Fruit fly (Drosophila melanogaster) whole organism, prepupa: ENCODE measurements around the gene CG6409.

ENCODE experiments used
- Blimp-1 ChIP-seq: fragments of 200-800 bp; sonication (Bioruptor generic); optimal IDR thresholded peaks from 3 replicates; lab custom pipeline; 2017; ENCODE audit warnings: missing biosample characterization, missing genetic modification characterization, mild to moderate bottlenecking, moderate library complexity, missing genetic modification reagents
- CG10631 ChIP-seq: fragments of 200-800 bp; sonication (Bioruptor generic); optimal IDR thresholded peaks from 2 replicates; lab custom pipeline; 2016; ENCODE audit warnings: missing biosample characterization, missing genetic modification characterization
- CG10669 ChIP-seq: fragments of 200-800 bp; sonication (Bioruptor generic); optimal IDR thresholded peaks from 3 replicates; lab custom pipeline; 2018; ENCODE audit warnings: missing biosample characterization, mild to moderate bottlenecking, missing genetic modification characterization, moderate library complexity
- CG11294 ChIP-seq: fragments of 200-800 bp; sonication (Bioruptor generic); IDR thresholded peaks from 2 replicates; pipeline ENCODE4 v1.3.6; 2022; ENCODE audit warnings: missing biosample characterization, missing genetic modification characterization
- CG11762 ChIP-seq: fragments of 200-800 bp; sonication (Bioruptor generic); optimal IDR thresholded peaks from 3 replicates; lab custom pipeline; 2016; ENCODE audit warnings: missing biosample characterization, missing genetic modification characterization; ENCODE audit not compliant: insufficient read depth
- CG11902 ChIP-seq: fragments of 200-800 bp; sonication (Bioruptor generic); optimal IDR thresholded peaks from 3 replicates; lab custom pipeline; 2016; ENCODE audit warnings: missing biosample characterization, missing genetic modification characterization
- CG15336 ChIP-seq: fragments of 200-800 bp; sonication (Bioruptor generic); IDR thresholded peaks from 2 replicates; pipeline ENCODE4 v1.3.6; 2022; ENCODE audit warnings: missing biosample characterization, missing genetic modification characterization
- CG1621 ChIP-seq: fragments of 200-800 bp; sonication (Bioruptor generic); optimal IDR thresholded peaks from 3 replicates; lab custom pipeline; 2018; ENCODE audit warnings: missing biosample characterization, mild to moderate bottlenecking, missing genetic modification characterization
- CG16779 ChIP-seq: fragments of 200-800 bp; sonication (Bioruptor generic); optimal IDR thresholded peaks from 3 replicates; lab custom pipeline; 2017; ENCODE audit warnings: missing biosample characterization, mild to moderate bottlenecking, missing genetic modification characterization
- CG3032 ChIP-seq: fragments of 200-800 bp; optimal IDR thresholded peaks from 2 replicates; lab custom pipeline; 2019; ENCODE audit warnings: missing biosample characterization, mild to moderate bottlenecking, missing genetic modification characterization, moderate library complexity
- CG31627 ChIP-seq: fragments of 200-800 bp; sonication (Bioruptor generic); optimal IDR thresholded peaks from 3 replicates; lab custom pipeline; 2016; ENCODE audit warnings: missing biosample characterization, missing genetic modification characterization
- CG34406 ChIP-seq: fragments of 200-800 bp; sonication (Bioruptor generic); optimal IDR thresholded peaks from 3 replicates; lab custom pipeline; 2016; ENCODE audit warnings: missing biosample characterization, missing genetic modification characterization
- CG3919 ChIP-seq: fragments of 200-800 bp; sonication (Bioruptor generic); optimal IDR thresholded peaks from 3 replicates; lab custom pipeline; 2016; ENCODE audit warnings: missing biosample characterization, missing genetic modification characterization
- CG4318 ChIP-seq: fragments of 200-800 bp; sonication (Bioruptor generic); optimal IDR thresholded peaks from 3 replicates; lab custom pipeline; 2017; ENCODE audit warnings: missing biosample characterization, mild to moderate bottlenecking, missing genetic modification characterization
- CG6163 ChIP-seq: fragments of 200-800 bp; sonication (Bioruptor generic); IDR thresholded peaks from 3 replicates; pipeline ENCODE4 v1.3.6; 2022; ENCODE audit warnings: missing biosample characterization, missing genetic modification characterization
- CG6792 ChIP-seq: fragments of 200-800 bp; sonication (Bioruptor generic); optimal IDR thresholded peaks from 3 replicates; lab custom pipeline; 2016; ENCODE audit warnings: missing biosample characterization, missing genetic modification characterization
- CG6808 ChIP-seq: fragments of 200-800 bp; sonication (Bioruptor generic); optimal IDR thresholded peaks from 3 replicates; lab custom pipeline; 2017; ENCODE audit warnings: missing biosample characterization, missing genetic modification characterization, mild to moderate bottlenecking, moderate library complexity, missing genetic modification reagents
- CG7368 ChIP-seq: fragments of 200-800 bp; sonication (Bioruptor generic); optimal IDR thresholded peaks from 3 replicates; lab custom pipeline; 2016; ENCODE audit warnings: missing biosample characterization, missing genetic modification characterization
- CG8119 ChIP-seq: fragments of 200-800 bp; sonication (Bioruptor generic); IDR thresholded peaks from 3 replicates; pipeline ENCODE4 v1.3.6; 2022; ENCODE audit warnings: missing biosample characterization, missing genetic modification characterization
- CG8632 ChIP-seq: fragments of 200-800 bp; sonication (Bioruptor generic); optimal IDR thresholded peaks from 3 replicates; lab custom pipeline; 2016; ENCODE audit warnings: missing biosample characterization, missing genetic modification characterization
- CG9139 ChIP-seq: fragments of 200-800 bp; sonication (Bioruptor generic); optimal IDR thresholded peaks from 3 replicates; lab custom pipeline; 2017; ENCODE audit warnings: missing biosample characterization, mild to moderate bottlenecking, missing genetic modification characterization
- Eip75B ChIP-seq: fragments of 200-800 bp; sonication (Bioruptor generic); optimal IDR thresholded peaks from 3 replicates; lab custom pipeline; 2016; ENCODE audit warnings: missing biosample characterization, missing genetic modification characterization
- Eip78C ChIP-seq: fragments of 200-800 bp; sonication (Bioruptor generic); peaks from one replicate; lab custom pipeline; 2016; ENCODE audit warnings: missing biosample characterization, missing genetic modification characterization
- Eip93F ChIP-seq: fragments of 200-800 bp; sonication (Bioruptor generic); optimal IDR thresholded peaks from 2 replicates; lab custom pipeline; 2016; ENCODE audit warnings: missing biosample characterization, mild to moderate bottlenecking, missing genetic modification characterization
- Ets21C ChIP-seq: fragments of 200-800 bp; sonication (Bioruptor generic); optimal IDR thresholded peaks from 3 replicates; lab custom pipeline; 2016; ENCODE audit warnings: missing biosample characterization, missing genetic modification characterization
- Ets96B ChIP-seq: fragments of 200-800 bp; optimal IDR thresholded peaks from 2 replicates; lab custom pipeline; 2019; ENCODE audit warnings: missing biosample characterization, mild to moderate bottlenecking, missing genetic modification characterization, moderate library complexity
- Gug ChIP-seq: fragments of 200-800 bp; sonication (Bioruptor generic); IDR thresholded peaks from 2 replicates; pipeline ENCODE4 v1.3.6; 2022; ENCODE audit warnings: missing biosample characterization, missing genetic modification characterization
- Hr39 ChIP-seq: fragments of 200-800 bp; sonication (Bioruptor generic); optimal IDR thresholded peaks from 2 replicates; lab custom pipeline; 2016; ENCODE audit warnings: missing biosample characterization, missing genetic modification characterization
- Hr4 ChIP-seq: fragments of 200-800 bp; sonication (Bioruptor generic); optimal IDR thresholded peaks from 3 replicates; lab custom pipeline; 2016; ENCODE audit warnings: missing biosample characterization, missing genetic modification characterization
- Lpt ChIP-seq: fragments of 200-800 bp; sonication (Bioruptor generic); optimal IDR thresholded peaks from 3 replicates; lab custom pipeline; 2016; ENCODE audit warnings: missing biosample characterization, missing genetic modification characterization
- Met ChIP-seq: fragments of 200-800 bp; sonication (Bioruptor generic); optimal IDR thresholded peaks from 3 replicates; lab custom pipeline; 2016; ENCODE audit warnings: missing biosample characterization, missing genetic modification characterization
- Smox ChIP-seq: fragments of 200-800 bp; sonication (Bioruptor generic); optimal IDR thresholded peaks from 3 replicates; lab custom pipeline; 2016; ENCODE audit warnings: missing biosample characterization, missing genetic modification characterization
- Sox14 ChIP-seq: fragments of 200-800 bp; sonication (Bioruptor generic); optimal IDR thresholded peaks from 3 replicates; lab custom pipeline; 2016; ENCODE audit warnings: missing biosample characterization, missing genetic modification characterization
- Sox15 ChIP-seq: fragments of 200-800 bp; sonication (Bioruptor generic); optimal IDR thresholded peaks from 3 replicates; lab custom pipeline; 2016; ENCODE audit warnings: missing biosample characterization, missing genetic modification characterization
- achi ChIP-seq: fragments of 200-800 bp; sonication (Bioruptor generic); optimal IDR thresholded peaks from 3 replicates; lab custom pipeline; 2016; ENCODE audit warnings: missing biosample characterization, missing genetic modification characterization
- acj6 ChIP-seq: fragments of 200-800 bp; sonication (Bioruptor generic); optimal IDR thresholded peaks from 3 replicates; lab custom pipeline; 2016; ENCODE audit warnings: missing biosample characterization, missing genetic modification characterization
- cyc ChIP-seq: fragments of 200-800 bp; sonication (Bioruptor generic); optimal IDR thresholded peaks from 3 replicates; lab custom pipeline; 2016; ENCODE audit warnings: missing biosample characterization, missing genetic modification characterization
- dac ChIP-seq: fragments of 200-800 bp; sonication (Bioruptor generic); optimal IDR thresholded peaks from 2 replicates; lab custom pipeline; 2017; ENCODE audit warnings: missing biosample characterization, mild to moderate bottlenecking, missing genetic modification characterization
- dsx ChIP-seq: fragments of 200-800 bp; optimal IDR thresholded peaks from 3 replicates; lab custom pipeline; 2019; ENCODE audit warnings: missing biosample characterization, mild to moderate bottlenecking, missing genetic modification characterization, moderate library complexity; ENCODE audit not compliant: poor library complexity, severe bottlenecking
- eg ChIP-seq: fragments of 200-800 bp; sonication (Bioruptor generic); IDR thresholded peaks from 3 replicates; pipeline ENCODE4 v1.3.6; 2022; ENCODE audit warnings: missing biosample characterization, missing genetic modification characterization
- fd59A ChIP-seq: fragments of 200-800 bp; sonication (Bioruptor generic); optimal IDR thresholded peaks from 2 replicates; lab custom pipeline; 2017; ENCODE audit warnings: missing biosample characterization, mild to moderate bottlenecking, missing genetic modification characterization, missing genetic modification reagents
- fd85E ChIP-seq: fragments of 200-800 bp; sonication (Bioruptor generic); optimal IDR thresholded peaks from 3 replicates; lab custom pipeline; 2016; ENCODE audit warnings: missing biosample characterization, missing genetic modification characterization
- fkh ChIP-seq: fragments of 200-800 bp; sonication (Bioruptor generic); optimal IDR thresholded peaks from 3 replicates; lab custom pipeline; 2017; ENCODE audit warnings: missing biosample characterization, mild to moderate bottlenecking, missing genetic modification characterization, moderate library complexity
- lz ChIP-seq: fragments of 200-800 bp; sonication (Bioruptor generic); optimal IDR thresholded peaks from 3 replicates; lab custom pipeline; 2016; ENCODE audit warnings: missing biosample characterization, missing genetic modification characterization
- net ChIP-seq: fragments of 200-800 bp; sonication (Bioruptor generic); optimal IDR thresholded peaks from 3 replicates; lab custom pipeline; 2016; ENCODE audit warnings: missing biosample characterization, missing genetic modification characterization
- pdm3 ChIP-seq: fragments of 200-800 bp; sonication (Bioruptor generic); optimal IDR thresholded peaks from 3 replicates; lab custom pipeline; 2016; ENCODE audit warnings: missing biosample characterization, missing genetic modification characterization
- salr ChIP-seq, 2 experiments: fragments of 200-800 bp; sonication (Bioruptor generic); optimal IDR thresholded peaks; 3 replicates each; lab custom pipeline; 2016 to 2018; ENCODE audit warnings: missing biosample characterization in 2 of 2, missing genetic modification characterization in 2 of 2, mild to moderate bottlenecking in 1 of 2
- spab ChIP-seq: fragments of 200-800 bp; sonication (Bioruptor generic); optimal IDR thresholded peaks from 2 replicates; lab custom pipeline; 2017; ENCODE audit warnings: missing biosample characterization, mild to moderate bottlenecking, missing genetic modification characterization, missing genetic modification reagents
- ss ChIP-seq, 2 experiments: fragments of 200-800 bp; sonication (Bioruptor generic); optimal IDR thresholded peaks; 2 replicates in 1 of 2; 3 replicates in 1 of 2; lab custom pipeline; 2017 to 2018; ENCODE audit warnings: mild to moderate bottlenecking in 2 of 2, missing biosample characterization in 2 of 2, missing genetic modification characterization in 2 of 2, moderate library complexity in 1 of 2

The CG6409 gene

dm6 chr3L:10857515-10858023, 24.6 kb downstream of the CG6409 start (continued):
- TF ChIP-seq salr (GFP tag; optimal IDR thresholded peaks at IDR 0.05; lab: Kevin White, UChicago) (peak in 1 of 2 experiments; percentile 31), Lpt (peak; percentile 18), Eip75B (GFP tag; lab: Kevin White, UChicago) (peak; percentile 38), CG16779 (peak; percentile 31), Sox15 (GFP tag; lab: Kevin White, UChicago) (no peak), CG31627 (GFP tag; lab: Kevin White, UChicago) (no peak), fd59A (GFP tag; lab: Kevin White, UChicago) (no peak), CG8119 (peak; percentile 32; the same call in 1 of the 3 replicates), CG6792 (GFP tag; lab: Kevin White, UChicago) (no peak), achi (GFP tag; lab: Kevin White, UChicago) (peak; percentile 25)

dm6 chr3L:10856534-10857030, 25.6 kb downstream of the CG6409 start:
- TF ChIP-seq CG10669 (peak; percentile 3), Eip75B (GFP tag; lab: Kevin White, UChicago) (peak; percentile 32), ss (GFP tag; optimal IDR thresholded peaks at IDR 0.05; lab: Kevin White, UChicago) (peak; percentile 1 to 51), eg (GFP tag; lab: Robert Waterston, UW) (peak; percentile 61; the same call in 2 of the 3 replicates), dac (no peak), pdm3 (peak; percentile 8), CG9139 (GFP tag; lab: Kevin White, UChicago) (no peak), Met (GFP tag; lab: Kevin White, UChicago) (peak; percentile 42), net (GFP tag; lab: Kevin White, UChicago) (peak; percentile 45), CG11762 (no peak), acj6 (no peak), fkh (GFP tag; lab: Kevin White, UChicago) (peak; percentile 89), Hr4 (GFP tag; lab: Kevin White, UChicago) (no peak), Sox14 (GFP tag; lab: Kevin White, UChicago) (peak; percentile 56), fd59A (GFP tag; lab: Kevin White, UChicago) (no peak), fd85E (GFP tag; lab: Kevin White, UChicago) (peak; percentile 24), CG15336 (GFP tag; lab: Robert Waterston, UW) (peak; percentile 53), Eip93F (no peak), cyc (no peak), Smox (peak; percentile 41), CG34406 (GFP tag; lab: Kevin White, UChicago) (no peak), Blimp-1 (GFP tag; lab: Kevin White, UChicago) (no peak), CG6808 (peak; percentile 24), Lpt (peak; percentile 62), lz (GFP tag; lab: Kevin White, UChicago) (no peak), CG7368 (GFP tag; lab: Kevin White, UChicago) (peak; percentile 34), CG10631 (GFP tag; lab: Kevin White, UChicago) (no peak), Ets96B (tag; lab: Kevin White, UChicago) (peak; percentile 26), CG8632 (GFP tag; lab: Kevin White, UChicago) (no peak), Hr39 (GFP tag; lab: Kevin White, UChicago) (no peak), CG11902 (GFP tag; lab: Kevin White, UChicago) (no peak), Gug (GFP tag; lab: Robert Waterston, UW) (0 out of 2 replicates have a peak, but pooled peaks have one; percentile 21), CG1621 (peak; percentile 53), spab (GFP tag; lab: Kevin White, UChicago) (peak; percentile 17), CG11294 (GFP tag; lab: Robert Waterston, UW) (no peak), salr (GFP tag; optimal IDR thresholded peaks at IDR 0.05; lab: Kevin White, UChicago) (no peak), CG3919 (peak; percentile 21), CG6163 (peak; percentile 71), Ets21C (no peak), CG16779 (peak; percentile 44), CG4318 (GFP tag; lab: Kevin White, UChicago) (no peak), CG3032 (tag; lab: Kevin White, UChicago) (peak; percentile 23), Eip78C (GFP tag; lab: Kevin White, UChicago) (peak; percentile 60), dsx (GFP tag; lab: Kevin White, UChicago) (peak; percentile 90)
